Worm (Caenorhabditis elegans): ENCODE results near the gene cup-14.

cup-14 gene

DNA sequence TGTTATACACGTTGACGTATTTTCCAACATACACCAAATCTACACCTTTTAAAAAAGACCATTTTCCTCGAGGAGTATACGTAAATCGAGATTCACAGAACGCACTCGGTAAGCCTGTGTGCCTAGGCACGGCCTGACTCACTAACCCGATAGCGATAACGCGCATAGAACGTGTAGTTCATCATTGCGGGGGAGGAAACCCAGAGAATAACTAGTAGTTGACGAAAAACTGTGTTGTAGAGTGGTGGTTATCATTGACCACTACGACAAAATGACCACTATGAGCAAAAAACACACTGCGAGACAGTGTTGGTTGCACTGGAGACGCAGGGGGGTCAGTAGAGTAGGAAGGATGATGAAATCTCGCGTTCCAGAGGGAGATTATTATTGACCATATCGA, 12.2 kb downstream of the cup-14 start:
- TF ChIP-seq jun-1 (tag; optimal IDR thresholded peaks at IDR 0.05), result no peak
- TF ChIP-seq vab-7 (GFP tag; IDR thresholded peaks at IDR 0.05), result no peak
- TF ChIP-seq daf-12 (tag; optimal IDR thresholded peaks at IDR 0.05), result no peak
- no peak for TF ChIP-seq ztf-7 (tag; optimal IDR thresholded peaks at IDR 0.05)
- TF ChIP-seq T26A8.4 (GFP tag; IDR thresholded peaks at IDR 0.05), result no peak
- TF ChIP-seq attf-4 (tag; optimal IDR thresholded peaks at IDR 0.05), result no peak
- no peak for TF ChIP-seq Y75B8A.6 (GFP tag; IDR thresholded peaks at IDR 0.05)
- no peak for TF ChIP-seq egl-43 (GFP tag; IDR thresholded peaks at IDR 0.05)
- no peak for TF ChIP-seq sdz-12 (GFP tag; optimal IDR thresholded peaks at IDR 0.05)
- peak; percentile 57 for TF ChIP-seq nhr-28 (tag; optimal IDR thresholded peaks at IDR 0.05)
- TF ChIP-seq ceh-82 (tag; optimal IDR thresholded peaks at IDR 0.05), result no peak
- TF ChIP-seq mxl-3 (GFP tag; optimal IDR thresholded peaks at IDR 0.05), result no peak
- peak; percentile 38 for TF ChIP-seq mes-2 (tag; optimal IDR thresholded peaks at IDR 0.05; ENCODE audit: poor library complexity, severe bottlenecking)
- TF ChIP-seq rbr-2 (tag; optimal IDR thresholded peaks at IDR 0.05), result no peak
- TF ChIP-seq hlh-11 (tag; optimal IDR thresholded peaks at IDR 0.05), result peak; percentile 44
- no peak for TF ChIP-seq lir-3 (tag; optimal IDR thresholded peaks at IDR 0.05)
- TF ChIP-seq ama-1 (optimal IDR thresholded peaks at IDR 0.05), result no peak
- TF ChIP-seq aly-2 (tag; optimal IDR thresholded peaks at IDR 0.05), result no peak
- TF ChIP-seq arid-1 (GFP tag; conservative IDR thresholded peaks at IDR 0.05), result no peak
- no peak for TF ChIP-seq snpc-1.2 (GFP tag; IDR thresholded peaks at IDR 0.05)
- TF ChIP-seq nhr-42 (GFP tag; IDR thresholded peaks at IDR 0.05), result peak; percentile 38; the same call in 1 of the 2 replicates
- TF ChIP-seq mdl-1 (tag; optimal IDR thresholded peaks at IDR 0.05), result no peak
- no peak for TF ChIP-seq gei-8 (GFP tag; optimal IDR thresholded peaks at IDR 0.05)
- no peak for TF ChIP-seq nhr-25 (tag; optimal IDR thresholded peaks at IDR 0.05; ENCODE audit: borderline replicate concordance, insufficient read depth)
- TF ChIP-seq lin-39 (tag; optimal IDR thresholded peaks at IDR 0.05), result no peak
- TF ChIP-seq zfp-2 (tag; optimal IDR thresholded peaks at IDR 0.05), result no peak
- TF ChIP-seq madf-9 (GFP tag; conservative IDR thresholded peaks at IDR 0.05), result no peak
- TF ChIP-seq fkh-10 (GFP tag; optimal IDR thresholded peaks at IDR 0.05), result no peak
- no peak for TF ChIP-seq nhr-111 (GFP tag; optimal IDR thresholded peaks at IDR 0.05)
- no peak for TF ChIP-seq Y48G9A.11 (GFP tag; IDR thresholded peaks at IDR 0.05)
- no peak for TF ChIP-seq egl-27 (tag; optimal IDR thresholded peaks at IDR 0.05)
- no peak for TF ChIP-seq unc-62 (GFP tag; optimal IDR thresholded peaks at IDR 0.05 in 1 of 2)
- TF ChIP-seq unc-62 (tag; optimal IDR thresholded peaks at IDR 0.05), result no peak
- no peak for TF ChIP-seq nhr-10 (tag; optimal IDR thresholded peaks at IDR 0.05)
- TF ChIP-seq F37D6.2 (tag; optimal IDR thresholded peaks at IDR 0.05), result no peak
- peak; percentile 30 for TF ChIP-seq pqm-1 (tag; optimal IDR thresholded peaks at IDR 0.05)
- peak; percentile 40 for TF ChIP-seq aha-1 (tag)
- TF ChIP-seq dmd-6 (GFP tag; IDR thresholded peaks at IDR 0.05), result peak; percentile 22; the same call in 1 of the 2 replicates
- no peak for TF ChIP-seq ctbp-1 (GFP tag; IDR thresholded peaks at IDR 0.05)
- no peak for TF ChIP-seq lsy-2 (tag; optimal IDR thresholded peaks at IDR 0.05)
- TF ChIP-seq unc-130 (GFP tag; optimal IDR thresholded peaks at IDR 0.05), result no peak
- TF ChIP-seq snpc-4 (tag; optimal IDR thresholded peaks at IDR 0.05), result no peak
- peak; percentile 44 for TF ChIP-seq dve-1 (tag; optimal IDR thresholded peaks at IDR 0.05; ENCODE audit: insufficient read depth)
- TF ChIP-seq lin-13 (GFP tag; optimal IDR thresholded peaks at IDR 0.05), result no peak
- peak; percentile 63 for TF ChIP-seq nhr-77 (tag; optimal IDR thresholded peaks at IDR 0.05)
- TF ChIP-seq hif-1 (tag; optimal IDR thresholded peaks at IDR 0.05), result no peak
- no peak for TF ChIP-seq hlh-30 (tag; optimal IDR thresholded peaks at IDR 0.05; ENCODE audit: insufficient read depth)
- TF ChIP-seq daf-16 (GFP tag; optimal IDR thresholded peaks at IDR 0.05), result no peak
- peak; percentile 48 for TF ChIP-seq daf-16 (tag; optimal IDR thresholded peaks at IDR 0.05)
- TF ChIP-seq tra-1 (GFP tag; IDR thresholded peaks at IDR 0.05), result no peak
- no peak for TF ChIP-seq nhr-102 (tag; optimal IDR thresholded peaks at IDR 0.05)
- TF ChIP-seq saeg-2 (GFP tag; IDR thresholded peaks at IDR 0.05), result no peak
- no peak for TF ChIP-seq ces-1 (GFP tag; optimal IDR thresholded peaks at IDR 0.05)

Measured in whole organism, L4 larva.